Worm (Caenorhabditis elegans) whole organism, L4 larva: ENCODE data around the gene R13D7.2.

Experiments used
- F26F4.8 ChIP-seq: fragments of 200-800 bp; sonication (Bioruptor generic); conservative IDR thresholded peaks from 2 replicates; pipeline ENCODE4 v1.3.6; 2022; ENCODE audit warnings: missing genetic modification characterization, missing compliant biosample characterization
- F44E2.7 ChIP-seq: fragments of 200-800 bp; sonication (Bioruptor generic); IDR thresholded peaks from 2 replicates; pipeline ENCODE4 v2.1.2; 2022; ENCODE audit warnings: missing genetic modification characterization, missing compliant biosample characterization
- F49E8.2 ChIP-seq: sonication (generic microtip); optimal IDR thresholded peaks from 2 replicates; lab custom pipeline; 2016; ENCODE audit warnings: missing compliant biosample characterization, mild to moderate bottlenecking, missing genetic modification characterization, borderline replicate concordance
- R02D3.7 ChIP-seq: fragments of 150-350 bp; sonication (generic microtip); optimal IDR thresholded peaks from 3 replicates; lab custom pipeline; 2014; ENCODE audit warnings: missing biosample characterization, missing genetic modification characterization
- Y5F2A.4 ChIP-seq: fragments of 200-800 bp; sonication (Bioruptor generic); optimal IDR thresholded peaks from 2 replicates; lab custom pipeline; 2018; ENCODE audit warnings: mild to moderate bottlenecking, missing genetic modification characterization, missing compliant biosample characterization
- Y75B8A.6 ChIP-seq: fragments of 200-800 bp; sonication (Bioruptor generic); IDR thresholded peaks from 2 replicates; pipeline ENCODE4 v1.3.6; 2022; ENCODE audit warnings: missing genetic modification reagents, missing genetic modification characterization, missing compliant biosample characterization
- aha-1 ChIP-seq: fragments of 150-350 bp; peaks from one replicate; lab custom pipeline; 2014; ENCODE audit warnings: missing biosample characterization, missing genetic modification characterization
- ama-1 ChIP-seq: fragments of 150-350 bp; optimal IDR thresholded peaks from 2 replicates; lab custom pipeline; 2014; ENCODE audit warnings: inconsistent platforms, mixed read lengths
- cey-2 ChIP-seq: sonication (generic microtip); optimal IDR thresholded peaks from 3 replicates; lab custom pipeline; 2017; ENCODE audit warnings: missing genetic modification characterization, mild to moderate bottlenecking, missing compliant biosample characterization, antibody characterized with exemption, borderline replicate concordance; ENCODE audit not compliant: insufficient read depth
- ctbp-1 ChIP-seq: fragments of 200-800 bp; sonication (Bioruptor generic); IDR thresholded peaks from 2 replicates; pipeline ENCODE4 v1.3.6; 2022; ENCODE audit warnings: missing genetic modification reagents, missing genetic modification characterization, missing compliant biosample characterization
- dmd-9 ChIP-seq: fragments of 200-800 bp; sonication (Bioruptor generic); IDR thresholded peaks from 2 replicates; pipeline ENCODE4 v1.3.6; 2022; ENCODE audit warnings: missing genetic modification reagents, missing genetic modification characterization, missing compliant biosample characterization
- dpl-1 ChIP-seq: fragments of 150-350 bp; optimal IDR thresholded peaks from 2 replicates; lab custom pipeline; 2014; ENCODE audit warnings: missing biosample characterization, missing genetic modification reagents, missing genetic modification characterization
- duxl-1 ChIP-seq: sonication (generic microtip); optimal IDR thresholded peaks from 2 replicates; lab custom pipeline; 2016; ENCODE audit warnings: mild to moderate bottlenecking, missing genetic modification characterization, moderate library complexity, missing compliant biosample characterization; ENCODE audit not compliant: poor library complexity
- egl-43 ChIP-seq: fragments of 200-800 bp; sonication (Bioruptor generic); IDR thresholded peaks from 2 replicates; pipeline ENCODE4 v1.3.6; 2022; ENCODE audit warnings: missing genetic modification reagents, missing genetic modification characterization, missing compliant biosample characterization
- gei-8 ChIP-seq: fragments of 200-800 bp; sonication (Bioruptor generic); optimal IDR thresholded peaks from 2 replicates; lab custom pipeline; 2018; ENCODE audit warnings: mild to moderate bottlenecking, missing genetic modification characterization, missing compliant biosample characterization
- hif-1 ChIP-seq, 2 experiments: sonication (generic microtip); optimal IDR thresholded peaks; 2 replicates each; lab custom pipeline; 2016 to 2017; ENCODE audit warnings: missing compliant biosample characterization in 2 of 2, missing genetic modification characterization in 2 of 2, missing genetic modification reagents in 2 of 2, missing genotype in 2 of 2, mild to moderate bottlenecking in 1 of 2
- hlh-11 ChIP-seq: fragments of 200-800 bp; sonication (Bioruptor generic); optimal IDR thresholded peaks from 2 replicates; lab custom pipeline; 2018; ENCODE audit warnings: mild to moderate bottlenecking, missing genetic modification characterization, missing compliant biosample characterization
- hlh-30 ChIP-seq: sonication (generic microtip); optimal IDR thresholded peaks from 2 replicates; lab custom pipeline; 2017; ENCODE audit warnings: antibody characterized with exemption, mild to moderate bottlenecking, missing genetic modification characterization, missing compliant biosample characterization; ENCODE audit not compliant: insufficient read depth
- hmg-1.1 ChIP-seq: fragments of 200-800 bp; sonication (Bioruptor generic); IDR thresholded peaks from 2 replicates; pipeline ENCODE4 v1.3.6; 2022; ENCODE audit warnings: missing genetic modification reagents, missing genetic modification characterization, missing compliant biosample characterization
- jun-1 ChIP-seq: fragments of 150-350 bp; optimal IDR thresholded peaks from 2 replicates; lab custom pipeline; 2014; ENCODE audit warnings: missing biosample characterization, missing genetic modification reagents, missing genetic modification characterization
- lim-7 ChIP-seq: fragments of 200-800 bp; sonication (Bioruptor generic); IDR thresholded peaks from 2 replicates; pipeline ENCODE4 v1.3.6; 2022; ENCODE audit warnings: missing genetic modification characterization, missing compliant biosample characterization
- lin-1 ChIP-seq: fragments of 200-800 bp; sonication (Bioruptor generic); IDR thresholded peaks from 2 replicates; pipeline ENCODE4 v1.3.6; 2022; ENCODE audit warnings: missing genetic modification reagents, missing genetic modification characterization, missing compliant biosample characterization
- lin-13 ChIP-seq: fragments of 150-350 bp; optimal IDR thresholded peaks from 2 replicates; lab custom pipeline; 2014; ENCODE audit warnings: missing biosample characterization, missing genetic modification reagents, missing genetic modification characterization
- lin-39 ChIP-seq: fragments of 150-350 bp; optimal IDR thresholded peaks from 2 replicates; lab custom pipeline; 2014; ENCODE audit warnings: missing biosample characterization, missing genetic modification reagents, missing genetic modification characterization
- lsy-2 ChIP-seq, 2 experiments: fragments of 150-350 bp in 1 of 2; sonication (generic microtip) in 1 of 2; optimal IDR thresholded peaks; 2 replicates each; lab custom pipeline; 2014 to 2017; ENCODE audit warnings: missing biosample characterization in 2 of 2, missing genetic modification characterization in 2 of 2
- madf-5 ChIP-seq, 2 experiments: fragments of 200-800 bp; sonication (Bioruptor generic); IDR thresholded peaks; 2 replicates each; pipeline ENCODE4 v1.3.6; 2022; ENCODE audit warnings: missing compliant biosample characterization in 2 of 2, missing genetic modification characterization in 2 of 2
- mdl-1 ChIP-seq, 2 experiments: fragments of 150-350 bp in 1 of 2; sonication (generic microtip) in 1 of 2; optimal IDR thresholded peaks; 2 replicates each; lab custom pipeline; 2014 to 2017; ENCODE audit warnings: missing biosample characterization in 2 of 2, missing genetic modification characterization in 2 of 2
- mep-1 ChIP-seq: fragments of 150-350 bp; sonication (generic microtip); optimal IDR thresholded peaks from 3 replicates; lab custom pipeline; 2014; ENCODE audit warnings: missing biosample characterization, missing genetic modification characterization
- mes-2 ChIP-seq: sonication (generic microtip); optimal IDR thresholded peaks from 2 replicates; lab custom pipeline; 2016; ENCODE audit warnings: missing genotype, mild to moderate bottlenecking, missing genetic modification characterization, missing compliant biosample characterization; ENCODE audit not compliant: poor library complexity, severe bottlenecking
- mxl-2 ChIP-seq: fragments of 200-800 bp; sonication (Bioruptor generic); conservative IDR thresholded peaks from 2 replicates; pipeline ENCODE4 v1.3.6; 2022; ENCODE audit warnings: missing genetic modification reagents, missing genetic modification characterization, missing compliant biosample characterization
- mxl-3 ChIP-seq: fragments of 200-800 bp; sonication (Bioruptor generic); optimal IDR thresholded peaks from 2 replicates; lab custom pipeline; 2018; ENCODE audit warnings: mild to moderate bottlenecking, missing genetic modification characterization, missing compliant biosample characterization
- nhr-25 ChIP-seq: sonication (generic microtip); optimal IDR thresholded peaks from 2 replicates; lab custom pipeline; 2017; ENCODE audit warnings: missing genetic modification characterization, mild to moderate bottlenecking, missing compliant biosample characterization, antibody characterized with exemption, moderate library complexity, borderline replicate concordance; ENCODE audit not compliant: insufficient read depth
- nhr-28 ChIP-seq: fragments of 150-350 bp; optimal IDR thresholded peaks from 2 replicates; lab custom pipeline; 2014; ENCODE audit warnings: missing biosample characterization, missing genetic modification characterization
- nhr-41 ChIP-seq: fragments of 200-800 bp; sonication (Bioruptor generic); IDR thresholded peaks from 2 replicates; pipeline ENCODE4 v1.3.6; 2022; ENCODE audit warnings: missing genetic modification reagents, missing genetic modification characterization, missing compliant biosample characterization
- nhr-42 ChIP-seq: fragments of 200-800 bp; sonication (Bioruptor generic); IDR thresholded peaks from 2 replicates; pipeline ENCODE4 v1.3.6; 2022; ENCODE audit warnings: missing genetic modification characterization, missing compliant biosample characterization
- nhr-48 ChIP-seq: sonication (generic microtip); optimal IDR thresholded peaks from 2 replicates; lab custom pipeline; 2016; ENCODE audit warnings: mild to moderate bottlenecking, missing genetic modification characterization, missing compliant biosample characterization
- pha-4 ChIP-seq, 2 experiments: fragments of 150-350 bp in 1 of 2; fragments of 200-800 bp in 1 of 2; sonication (Bioruptor generic) in 1 of 2; IDR thresholded peaks in 1 of 2; optimal IDR thresholded peaks in 1 of 2; 2 replicates each; pipeline versions ENCODE4 v1.3.6 to Lab custom; 2014 to 2022; ENCODE audit warnings: missing genetic modification characterization in 2 of 2, missing genetic modification reagents in 2 of 2, missing biosample characterization in 1 of 2, missing compliant biosample characterization in 1 of 2
- php-3 ChIP-seq: fragments of 200-800 bp; sonication (Bioruptor generic); IDR thresholded peaks from 2 replicates; pipeline ENCODE4 v1.3.6; 2022; ENCODE audit warnings: missing genetic modification reagents, missing genetic modification characterization, missing compliant biosample characterization
- skn-1 ChIP-seq: fragments of 150-350 bp; optimal IDR thresholded peaks from 2 replicates; lab custom pipeline; 2014; ENCODE audit warnings: missing biosample characterization, missing genetic modification characterization
- spr-3 ChIP-seq: fragments of 200-800 bp; sonication (Bioruptor generic); optimal IDR thresholded peaks from 2 replicates; lab custom pipeline; 2018; ENCODE audit warnings: mild to moderate bottlenecking, missing genetic modification characterization, missing compliant biosample characterization
- tag-97 ChIP-seq: fragments of 200-800 bp; sonication (Bioruptor generic); IDR thresholded peaks from 2 replicates; pipeline ENCODE4 v1.3.6; 2022; ENCODE audit warnings: missing genetic modification characterization, missing compliant biosample characterization
- unc-130 ChIP-seq: sonication (generic microtip); optimal IDR thresholded peaks from 2 replicates; lab custom pipeline; 2016; ENCODE audit warnings: missing genetic modification reagents, missing genetic modification characterization, missing compliant biosample characterization
- unc-62 ChIP-seq, 3 experiments: fragments of 150-350 bp in 1 of 3; sonication (generic microtip); optimal IDR thresholded peaks in 2 of 3; peaks in 1 of 3; 1 replicate in 1 of 3; 2 replicates in 2 of 3; lab custom pipeline; 2014 to 2017; ENCODE audit warnings: missing biosample characterization in 3 of 3, missing genetic modification characterization in 3 of 3, missing genetic modification reagents in 3 of 3, missing genotype in 1 of 3
- zfp-3 ChIP-seq: fragments of 200-800 bp; sonication (Bioruptor generic); conservative IDR thresholded peaks from 2 replicates; pipeline ENCODE4 v1.3.6; 2022; ENCODE audit warnings: missing genetic modification reagents, missing genetic modification characterization, missing compliant biosample characterization
- ztf-11 ChIP-seq: fragments of 150-350 bp; optimal IDR thresholded peaks from 2 replicates; lab custom pipeline; 2014; ENCODE audit warnings: missing biosample characterization, missing genetic modification characterization

Gene R13D7.2

ce11 chrV:7414909-7415308, 5.2 kb downstream of the R13D7.2 start, which contains the start of gene F18E3.12:
Gene F18E3.12 (plus strand): TSS chrV:7414985.
- TF ChIP-seq ama-1 (lab: Kevin White, UChicago) (peak; percentile 96), hlh-11 (no peak)

- TF ChIP-seq hmg-1.1, result no peak
- peak; percentile 84 for TF ChIP-seq hlh-11
- peak; percentile 54 for TF ChIP-seq mep-1 (tag; lab: Kevin White, UChicago)
- no peak for TF ChIP-seq mes-2
- TF ChIP-seq lsy-2 (tag; optimal IDR thresholded peaks at IDR 0.05; lab: Kevin White, UChicago), result peak in 1 of 2 experiments; percentile 57
- no peak for TF ChIP-seq Y5F2A.4 (GFP tag; lab: Kevin White, UChicago)
- TF ChIP-seq lim-7 (GFP tag; lab: Robert Waterston, UW), result no peak
- no peak for TF ChIP-seq nhr-42 (GFP tag; lab: Robert Waterston, UW)
- no peak for TF ChIP-seq F49E8.2 (tag; lab: Kevin White, UChicago)
- TF ChIP-seq gei-8, result peak; percentile 37
- TF ChIP-seq cey-2, result peak; percentile 50
- no peak for TF ChIP-seq F44E2.7
- TF ChIP-seq nhr-25 (tag; lab: Kevin White, UChicago), result peak; percentile 58
- peak; percentile 56 to 88 for TF ChIP-seq mdl-1 (tag; optimal IDR thresholded peaks at IDR 0.05; lab: Kevin White, UChicago)
- TF ChIP-seq unc-62 (GFP tag; optimal IDR thresholded peaks at IDR 0.05 in 1 of 2; lab: Kevin White, UChicago), result peak in 1 of 2 experiments; percentile 55
- TF ChIP-seq unc-62 (tag; optimal IDR thresholded peaks at IDR 0.05; lab: Kevin White, UChicago), result no peak
- no peak for TF ChIP-seq dmd-9 (GFP tag; lab: Robert Waterston, UW)
- TF ChIP-seq hif-1 (tag; optimal IDR thresholded peaks at IDR 0.05; lab: Kevin White, UChicago), result peak; percentile 19 to 60
- no peak for TF ChIP-seq ztf-11 (tag; lab: Kevin White, UChicago)
- TF ChIP-seq nhr-41 (GFP tag; lab: Robert Waterston, UW), result no peak
- TF ChIP-seq madf-5 (GFP tag; IDR thresholded peaks at IDR 0.05; lab: Robert Waterston, UW), result no peak
- TF ChIP-seq php-3, result no peak
- TF ChIP-seq ama-1 (lab: Kevin White, UChicago), result peak; percentile 93
- TF ChIP-seq nhr-28 (tag; lab: Kevin White, UChicago), result peak; percentile 84
- no peak for TF ChIP-seq R02D3.7
- peak; percentile 91 for TF ChIP-seq nhr-48 (tag; lab: Kevin White, UChicago)
- TF ChIP-seq aha-1 (tag; lab: Kevin White, UChicago), result peak; percentile 67
- no peak for TF ChIP-seq ctbp-1 (GFP tag; lab: Robert Waterston, UW)
- no peak for TF ChIP-seq pha-4 (GFP tag; IDR thresholded peaks at IDR 0.05; lab: Robert Waterston, UW)
- no peak for TF ChIP-seq pha-4 (tag; optimal IDR thresholded peaks at IDR 0.05; lab: Kevin White, UChicago)
- no peak for TF ChIP-seq skn-1 (tag; lab: Kevin White, UChicago)
- TF ChIP-seq F26F4.8 (GFP tag; lab: Robert Waterston, UW), result no peak
- no peak; the same call in 1 of the 2 replicates for TF ChIP-seq lin-1 (GFP tag; lab: Robert Waterston, UW)
- peak; percentile 72 for TF ChIP-seq mxl-3 (GFP tag; lab: Kevin White, UChicago)
- TF ChIP-seq hlh-30 (tag; lab: Kevin White, UChicago), result peak; percentile 77
- TF ChIP-seq mxl-2, result 0 out of 2 replicates have a peak, but pooled peaks have one; percentile 22
- TF ChIP-seq jun-1 (tag; lab: Kevin White, UChicago), result no peak
- no peak for TF ChIP-seq lin-13
- TF ChIP-seq Y75B8A.6 (GFP tag; lab: Robert Waterston, UW), result no peak
- no peak for TF ChIP-seq spr-3 (GFP tag; lab: Kevin White, UChicago)
- no peak for TF ChIP-seq zfp-3 (GFP tag; lab: Robert Waterston, UW)
- TF ChIP-seq lin-39 (tag; lab: Kevin White, UChicago), result no peak
- peak; percentile 9 for TF ChIP-seq dpl-1 (GFP tag; lab: Kevin White, UChicago)
- TF ChIP-seq tag-97 (GFP tag; lab: Robert Waterston, UW), result no peak
- TF ChIP-seq egl-43 (GFP tag; lab: Robert Waterston, UW), result no peak
- no peak for TF ChIP-seq unc-130 (GFP tag; lab: Kevin White, UChicago)
- TF ChIP-seq duxl-1 (tag; lab: Kevin White, UChicago), result peak; percentile 36
Measured at ce11 chrV:7415780-7416428, 6.2 kb downstream of the R13D7.2 start, which contains the start of gene F18E3.13. Gene F18E3.13 (plus strand): TSS chrV:7416164.
